Fruit fly (Drosophila melanogaster) whole organism, embryonic: ENCODE measurements around the gene Cyp313a1.

Source experiments
- CG11456 ChIP-seq: fragments of 200-800 bp; sonication (Bioruptor generic); IDR thresholded peaks from 3 replicates; pipeline ENCODE4 v1.3.6; 2022; ENCODE audit warnings: missing biosample characterization, missing genetic modification characterization
- CG1233 ChIP-seq: fragments of 200-800 bp; sonication (Bioruptor generic); optimal IDR thresholded peaks from 4 replicates; lab custom pipeline; 2018; ENCODE audit warnings: missing biosample characterization, mild to moderate bottlenecking, missing genetic modification characterization
- CG13123 ChIP-seq: fragments of 200-800 bp; sonication (Bioruptor generic); optimal IDR thresholded peaks from 2 replicates; lab custom pipeline; 2016; ENCODE audit warnings: missing biosample characterization, missing genetic modification characterization
- CG13296 ChIP-seq: fragments of 200-800 bp; sonication (Bioruptor generic); optimal IDR thresholded peaks from 3 replicates; lab custom pipeline; 2018; ENCODE audit warnings: missing biosample characterization, mild to moderate bottlenecking, missing genetic modification characterization
- CG14441 ChIP-seq: fragments of 200-800 bp; sonication (Bioruptor generic); IDR thresholded peaks from 2 replicates; pipeline ENCODE4 v1.3.6; 2022; ENCODE audit warnings: missing biosample characterization, missing genetic modification characterization
- CG17612 ChIP-seq: fragments of 200-800 bp; sonication (Bioruptor generic); IDR thresholded peaks from 2 replicates; pipeline ENCODE4 v1.3.6; 2022; ENCODE audit warnings: missing biosample characterization, missing genetic modification characterization
- CG17912 ChIP-seq: fragments of 200-800 bp; sonication (Bioruptor generic); optimal IDR thresholded peaks from 2 replicates; lab custom pipeline; 2018; ENCODE audit warnings: missing biosample characterization, mild to moderate bottlenecking, missing genetic modification characterization
- CG18619 ChIP-seq: fragments of 200-800 bp; sonication (Bioruptor generic); optimal IDR thresholded peaks from 3 replicates; lab custom pipeline; 2017; ENCODE audit warnings: missing biosample characterization, mild to moderate bottlenecking, missing genetic modification characterization
- CG2116 ChIP-seq: fragments of 200-800 bp; sonication (Bioruptor generic); optimal IDR thresholded peaks from 3 replicates; lab custom pipeline; 2018; ENCODE audit warnings: missing biosample characterization, mild to moderate bottlenecking, missing genetic modification characterization
- CG2120 ChIP-seq: fragments of 200-800 bp; sonication (Bioruptor generic); optimal IDR thresholded peaks from 3 replicates; lab custom pipeline; 2016; ENCODE audit warnings: missing biosample characterization, missing genetic modification characterization
- CG30403 ChIP-seq: fragments of 200-800 bp; sonication (Bioruptor generic); optimal IDR thresholded peaks from 3 replicates; lab custom pipeline; 2016; ENCODE audit warnings: missing biosample characterization, missing genetic modification characterization
- CG30431 ChIP-seq: fragments of 200-800 bp; sonication (Bioruptor generic); optimal IDR thresholded peaks from 2 replicates; lab custom pipeline; 2017; ENCODE audit warnings: missing biosample characterization, missing genetic modification characterization
- CG34224 ChIP-seq: fragments of 200-800 bp; sonication (Bioruptor generic); IDR thresholded peaks from 3 replicates; pipeline ENCODE4 v1.3.6; 2022; ENCODE audit warnings: missing biosample characterization, missing genetic modification characterization; ENCODE audit not compliant: partially characterized antibody
- CG4854 ChIP-seq: fragments of 200-800 bp; sonication (Bioruptor generic); optimal IDR thresholded peaks from 2 replicates; lab custom pipeline; 2016; ENCODE audit warnings: missing biosample characterization, missing genetic modification characterization, inconsistent platforms
- CG6765 ChIP-seq: fragments of 200-800 bp; sonication (Bioruptor generic); optimal IDR thresholded peaks from 3 replicates; lab custom pipeline; 2017; ENCODE audit warnings: missing biosample characterization, mild to moderate bottlenecking, missing genetic modification characterization
- CG7372 ChIP-seq: fragments of 200-800 bp; sonication (Bioruptor generic); IDR thresholded peaks from 2 replicates; pipeline ENCODE4 v1.3.6; 2022; ENCODE audit warnings: missing biosample characterization, missing genetic modification characterization
- CG7839 ChIP-seq: fragments of 200-800 bp; sonication (Bioruptor generic); optimal IDR thresholded peaks from 3 replicates; lab custom pipeline; 2018; ENCODE audit warnings: missing biosample characterization, mild to moderate bottlenecking, missing genetic modification characterization, moderate library complexity
- CG8089 ChIP-seq: fragments of 200-800 bp; sonication (Bioruptor generic); optimal IDR thresholded peaks from 3 replicates; lab custom pipeline; 2016; ENCODE audit warnings: missing biosample characterization, missing genetic modification characterization
- CG8944 ChIP-seq: fragments of 200-800 bp; sonication (Bioruptor generic); optimal IDR thresholded peaks from 3 replicates; lab custom pipeline; 2016; ENCODE audit warnings: missing biosample characterization, missing genetic modification characterization
- Chrac-16 ChIP-seq: fragments of 200-800 bp; sonication (Bioruptor generic); optimal IDR thresholded peaks from 3 replicates; lab custom pipeline; 2016; ENCODE audit warnings: missing biosample characterization, missing genetic modification characterization
- Deaf1 ChIP-seq: fragments of 200-800 bp; optimal IDR thresholded peaks from 3 replicates; lab custom pipeline; 2019; ENCODE audit warnings: missing biosample characterization, mild to moderate bottlenecking, missing genetic modification characterization, moderate library complexity
- Gug ChIP-seq: fragments of 200-800 bp; sonication (Bioruptor generic); IDR thresholded peaks from 4 replicates; pipeline ENCODE4 v1.3.6; 2022; ENCODE audit warnings: missing biosample characterization, missing genetic modification characterization
- HHEX ChIP-seq: fragments of 200-800 bp; sonication (Bioruptor generic); optimal IDR thresholded peaks from 3 replicates; lab custom pipeline; 2017; ENCODE audit warnings: missing biosample characterization, mild to moderate bottlenecking, missing genetic modification characterization, missing genetic modification reagents
- Neu2 ChIP-seq: fragments of 200-800 bp; sonication (Bioruptor generic); optimal IDR thresholded peaks from 3 replicates; lab custom pipeline; 2016; ENCODE audit warnings: missing biosample characterization, missing genetic modification characterization, borderline replicate concordance
- Ptx1 ChIP-seq: fragments of 200-800 bp; sonication (Bioruptor generic); IDR thresholded peaks from 2 replicates; pipeline ENCODE4 v1.3.6; 2022; ENCODE audit warnings: missing biosample characterization, missing genetic modification characterization
- Rfx ChIP-seq: fragments of 200-800 bp; sonication (Bioruptor generic); IDR thresholded peaks from 2 replicates; pipeline ENCODE4 v1.3.6; 2022; ENCODE audit warnings: missing biosample characterization, missing genetic modification characterization
- Six4 ChIP-seq: fragments of 200-800 bp; sonication (Bioruptor generic); optimal IDR thresholded peaks from 2 replicates; lab custom pipeline; 2016; ENCODE audit warnings: missing biosample characterization, missing genetic modification characterization
- Usf ChIP-seq: fragments of 200-800 bp; sonication (Bioruptor generic); optimal IDR thresholded peaks from 2 replicates; lab custom pipeline; 2017; ENCODE audit warnings: missing genotype, missing biosample characterization, missing genetic modification characterization
- amos ChIP-seq: fragments of 200-800 bp; sonication (Bioruptor generic); IDR thresholded peaks from 2 replicates; pipeline ENCODE4 v1.3.6; 2022; ENCODE audit warnings: missing biosample characterization, missing genetic modification characterization; ENCODE audit not compliant: partially characterized antibody
- bigmax ChIP-seq: fragments of 200-800 bp; sonication (Bioruptor generic); optimal IDR thresholded peaks from 2 replicates; lab custom pipeline; 2018; ENCODE audit warnings: missing biosample characterization, mild to moderate bottlenecking, missing genetic modification characterization
- chinmo ChIP-seq: fragments of 200-800 bp; sonication (Bioruptor generic); IDR thresholded peaks from 4 replicates; pipeline ENCODE4 v1.3.6; 2022; ENCODE audit warnings: missing biosample characterization, missing genetic modification characterization; ENCODE audit not compliant: partially characterized antibody
- corto ChIP-seq: fragments of 200-800 bp; sonication (Bioruptor generic); optimal IDR thresholded peaks from 2 replicates; lab custom pipeline; 2016; ENCODE audit warnings: missing biosample characterization, mild to moderate bottlenecking, missing genetic modification characterization, moderate library complexity
- dm ChIP-seq: fragments of 200-800 bp; sonication (Bioruptor generic); optimal IDR thresholded peaks from 3 replicates; lab custom pipeline; 2016; ENCODE audit warnings: missing biosample characterization, missing genetic modification characterization
- dmrt11E ChIP-seq: fragments of 200-800 bp; sonication (Bioruptor generic); optimal IDR thresholded peaks from 3 replicates; lab custom pipeline; 2018; ENCODE audit warnings: missing biosample characterization, mild to moderate bottlenecking, missing genetic modification characterization, moderate library complexity
- ftz-f1 ChIP-seq: fragments of 200-800 bp; sonication (Bioruptor generic); optimal IDR thresholded peaks from 2 replicates; lab custom pipeline; 2016; ENCODE audit warnings: missing biosample characterization, missing genetic modification characterization
- grn ChIP-seq: fragments of 200-800 bp; sonication (Bioruptor generic); optimal IDR thresholded peaks from 3 replicates; lab custom pipeline; 2017; ENCODE audit warnings: missing biosample characterization, missing genetic modification characterization
- hkb ChIP-seq, 2 experiments: fragments of 200-800 bp in 1 of 2; fragments of >200 bp in 1 of 2; sonication (Bioruptor generic) in 1 of 2; IDR thresholded peaks in 1 of 2; optimal IDR thresholded peaks in 1 of 2; 2 replicates each; pipeline versions ENCODE4 v1.3.6 to Lab custom; 2017 to 2022; ENCODE audit warnings: missing biosample characterization in 1 of 2, missing genetic modification characterization in 1 of 2
- jing ChIP-seq: fragments of 200-800 bp; sonication (Bioruptor generic); optimal IDR thresholded peaks from 2 replicates; lab custom pipeline; 2018; ENCODE audit warnings: missing biosample characterization, mild to moderate bottlenecking, missing genetic modification characterization
- jumu ChIP-seq: fragments of 200-800 bp; sonication (Bioruptor generic); optimal IDR thresholded peaks from 3 replicates; lab custom pipeline; 2016; ENCODE audit warnings: missing biosample characterization, missing genetic modification characterization
- ken ChIP-seq: fragments of 200-800 bp; sonication (Bioruptor generic); IDR thresholded peaks from 3 replicates; pipeline ENCODE4 v1.3.6; 2022; ENCODE audit warnings: missing biosample characterization, missing genetic modification characterization
- lilli ChIP-seq: fragments of 200-800 bp; sonication (Bioruptor generic); optimal IDR thresholded peaks from 3 replicates; lab custom pipeline; 2016; ENCODE audit warnings: missing biosample characterization, missing genetic modification characterization
- nmo ChIP-seq: fragments of 200-800 bp; sonication (Bioruptor generic); optimal IDR thresholded peaks from 2 replicates; lab custom pipeline; 2018; ENCODE audit warnings: missing biosample characterization, mild to moderate bottlenecking, missing genetic modification characterization, moderate library complexity
- nom ChIP-seq: fragments of 200-800 bp; sonication (Bioruptor generic); optimal IDR thresholded peaks from 2 replicates; lab custom pipeline; 2017; ENCODE audit warnings: missing biosample characterization, missing genetic modification characterization, mild to moderate bottlenecking, moderate library complexity, missing genetic modification reagents
- prd ChIP-seq, 3 experiments: fragments of >200 bp in 2 of 3; fragments of 200-800 bp in 1 of 3; sonication (Bioruptor generic) in 1 of 3; optimal IDR thresholded peaks in 2 of 3; IDR thresholded peaks in 1 of 3; 2 replicates in 2 of 3; 3 replicates in 1 of 3; pipeline versions ENCODE4 v1.3.6 to Lab custom; 2017 to 2022; ENCODE audit warnings: missing biosample characterization in 1 of 3, missing genetic modification characterization in 1 of 3
- rib ChIP-seq: fragments of 200-800 bp; sonication (Bioruptor generic); IDR thresholded peaks from 2 replicates; pipeline ENCODE4 v1.3.6; 2022; ENCODE audit warnings: missing biosample characterization, missing genetic modification characterization
- sob ChIP-seq: fragments of 200-800 bp; sonication (Bioruptor generic); IDR thresholded peaks from 2 replicates; pipeline ENCODE4 v1.3.6; 2022; ENCODE audit warnings: missing biosample characterization, missing genetic modification characterization
- trem ChIP-seq: fragments of 200-800 bp; optimal IDR thresholded peaks from 3 replicates; lab custom pipeline; 2019; ENCODE audit warnings: missing biosample characterization, mild to moderate bottlenecking, missing genetic modification characterization, moderate library complexity
- usp ChIP-seq: fragments of >200 bp; optimal IDR thresholded peaks from 2 replicates; lab custom pipeline; 2017; ENCODE audit warnings: missing biosample characterization, missing genetic modification characterization
- vnd ChIP-seq: fragments of 200-800 bp; sonication (Bioruptor generic); IDR thresholded peaks from 3 replicates; pipeline ENCODE4 v1.3.6; 2022; ENCODE audit warnings: missing biosample characterization, missing genetic modification characterization; ENCODE audit not compliant: partially characterized antibody
- vvl ChIP-seq: fragments of 200-800 bp; sonication (Bioruptor generic); IDR thresholded peaks from 2 replicates; pipeline ENCODE4 v1.3.6; 2022; ENCODE audit warnings: missing biosample characterization, missing genetic modification characterization

Cyp313a1 gene

dm6 chr3R:14476273-14476672 is 44.6 kb upstream of the Cyp313a1 start (continued):
- TF ChIP-seq CG18619 (GFP tag; lab: Kevin White, UChicago), result peak; percentile 39
- TF ChIP-seq CG6765, result no peak
- peak; percentile 2 for TF ChIP-seq trem
- TF ChIP-seq grn (GFP tag; lab: Kevin White, UChicago), result no peak
- no peak for TF ChIP-seq Neu2
- no peak for TF ChIP-seq ftz-f1 (GFP tag; lab: Kevin White, UChicago)
- TF ChIP-seq vnd (GFP tag; lab: Robert Waterston, UW), result no peak
- no peak for TF ChIP-seq dmrt11E
- TF ChIP-seq rib, result no peak
- peak; percentile 22 for TF ChIP-seq CG8089 (GFP tag; lab: Kevin White, UChicago)
- peak; percentile 62 for TF ChIP-seq HHEX (GFP tag; lab: Kevin White, UChicago)
- peak; percentile 54; the same call in 2 of the 4 replicates for TF ChIP-seq Gug (GFP tag; lab: Robert Waterston, UW)
- peak; percentile 22 for TF ChIP-seq Chrac-16
- peak; percentile 26; the same call in 1 of the 2 replicates for TF ChIP-seq CG17612 (GFP tag; lab: Robert Waterston, UW)
- peak; percentile 30 for TF ChIP-seq CG30403 (GFP tag; lab: Kevin White, UChicago)
- no peak for TF ChIP-seq chinmo (GFP tag; lab: Robert Waterston, UW)
- TF ChIP-seq nmo (GFP tag; lab: Kevin White, UChicago), result peak; percentile 58
- TF ChIP-seq CG30431 (GFP tag; lab: Kevin White, UChicago), result peak; percentile 31
- no peak for TF ChIP-seq prd (optimal IDR thresholded peaks at IDR 0.05; lab: Kevin White, UChicago)
- TF ChIP-seq prd (GFP tag; IDR thresholded peaks at IDR 0.05; lab: Robert Waterston, UW), result peak; percentile 78
- no peak for TF ChIP-seq CG34224 (GFP tag; lab: Robert Waterston, UW)
- no peak for TF ChIP-seq bigmax (GFP tag; lab: Kevin White, UChicago)
- TF ChIP-seq CG8944 (GFP tag; lab: Kevin White, UChicago), result peak; percentile 55
- peak; percentile 75 for TF ChIP-seq sob (GFP tag; lab: Robert Waterston, UW)
- TF ChIP-seq nom (GFP tag; lab: Kevin White, UChicago), result no peak
- peak; percentile 41 for TF ChIP-seq CG2120 (GFP tag; lab: Kevin White, UChicago)
- TF ChIP-seq lilli (GFP tag; lab: Kevin White, UChicago), result peak; percentile 61
- TF ChIP-seq CG7839 (tag; lab: Kevin White, UChicago), result peak; percentile 78
- TF ChIP-seq Six4, result no peak
- peak; percentile 88 for TF ChIP-seq Ptx1 (GFP tag; lab: Robert Waterston, UW)
- TF ChIP-seq usp (GFP tag; lab: Kevin White, UChicago), result no peak
- peak; percentile 12 for TF ChIP-seq jumu (GFP tag; lab: Kevin White, UChicago)
- TF ChIP-seq CG13123 (GFP tag; lab: Kevin White, UChicago), result no peak
- peak; percentile 3 for TF ChIP-seq CG2116
- TF ChIP-seq corto, result no peak
- no peak for TF ChIP-seq dm (GFP tag; lab: Kevin White, UChicago)
- TF ChIP-seq amos (GFP tag; lab: Robert Waterston, UW), result no peak
- TF ChIP-seq CG14441 (GFP tag; lab: Robert Waterston, UW), result peak; percentile 90
- peak; percentile 54 for TF ChIP-seq jing (GFP tag; lab: Kevin White, UChicago)
- peak; percentile 71 for TF ChIP-seq CG7372 (GFP tag; lab: Robert Waterston, UW)
- TF ChIP-seq vvl (GFP tag; lab: Robert Waterston, UW), result peak; percentile 85
- TF ChIP-seq CG4854 (GFP tag; lab: Kevin White, UChicago), result peak; percentile 59
- peak; percentile 82 for TF ChIP-seq CG11456 (GFP tag; lab: Robert Waterston, UW)
- peak; percentile 62; the same call in 2 of the 3 replicates for TF ChIP-seq ken (GFP tag; lab: Robert Waterston, UW)
- peak; percentile 52 for TF ChIP-seq CG13296 (GFP tag; lab: Kevin White, UChicago)
- no peak for TF ChIP-seq CG17912 (GFP tag; lab: Kevin White, UChicago)
- TF ChIP-seq CG1233, result peak; percentile 53
- peak; percentile 85 for TF ChIP-seq Rfx (GFP tag; lab: Robert Waterston, UW)
- no peak for TF ChIP-seq hkb (optimal IDR thresholded peaks at IDR 0.05; lab: Kevin White, UChicago)
- TF ChIP-seq hkb (GFP tag; IDR thresholded peaks at IDR 0.05; lab: Robert Waterston, UW), result peak; percentile 82
- TF ChIP-seq Deaf1, result peak; percentile 28
- TF ChIP-seq Usf (GFP tag; lab: Kevin White, UChicago), result peak; percentile 14
